Worm (Caenorhabditis elegans) whole organism, L4/young adult: ENCODE results near the gene C14C11.4.

ENCODE experiments used
- W03F9.2 ChIP-seq: fragments of 150-350 bp; optimal IDR thresholded peaks from 2 replicates; lab custom pipeline; 2014; ENCODE audit warnings: missing biosample characterization, missing genetic modification characterization
- dao-5 ChIP-seq: sonication (generic microtip); optimal IDR thresholded peaks from 2 replicates; lab custom pipeline; 2016; ENCODE audit warnings: missing genotype, missing genetic modification characterization, moderate library complexity, missing compliant biosample characterization
- him-1 ChIP-seq: sonication (generic microtip); optimal IDR thresholded peaks from 2 replicates; lab custom pipeline; 2016; ENCODE audit warnings: missing genotype, missing genetic modification reagents, missing genetic modification characterization, missing compliant biosample characterization

DNA sequence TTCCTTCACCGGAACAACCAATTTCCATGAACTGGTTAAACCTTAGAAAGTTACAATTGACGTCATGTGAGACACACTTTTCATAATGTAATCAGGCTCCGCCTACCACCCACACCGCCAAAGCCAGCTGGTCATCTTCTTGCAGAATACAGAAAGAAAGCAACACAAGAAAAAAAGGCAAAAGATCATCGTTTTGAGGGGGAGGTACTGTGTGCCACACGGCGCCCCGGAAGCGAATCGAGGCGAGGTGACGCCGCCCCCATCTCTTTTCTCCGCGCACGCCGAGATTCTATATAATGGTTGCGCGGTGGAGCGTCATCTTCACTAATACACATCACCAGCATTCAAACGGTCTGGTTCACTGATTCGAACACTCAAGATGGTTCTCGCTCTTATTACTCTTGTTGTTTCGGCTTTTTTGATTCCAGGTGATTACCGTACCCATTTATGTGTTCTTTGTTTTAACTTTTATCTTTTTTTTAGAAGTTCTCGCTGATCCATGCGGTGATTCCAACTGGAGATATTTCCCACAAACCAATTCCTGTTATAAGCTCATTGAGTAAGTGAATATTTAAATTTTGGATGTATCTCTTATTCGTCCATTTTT lies 52.5 kb downstream of the C14C11.4 start, which contains the start of gene clec-1:
- TF ChIP-seq dao-5 (no peak), him-1 (tag; lab: Kevin White, UChicago) (no peak), W03F9.2 (tag; lab: Kevin White, UChicago) (no peak)
